Worm (Caenorhabditis elegans) whole organism, L3 larva: ENCODE results near the gene crn-2.

Experiments
- ama-1 ChIP-seq: fragments of 150-350 bp; optimal IDR thresholded peaks from 2 replicates; lab custom pipeline; 2018
- ceh-82 ChIP-seq: fragments of 150-350 bp; optimal IDR thresholded peaks from 2 replicates; lab custom pipeline; 2014; ENCODE audit warnings: missing biosample characterization, missing genetic modification characterization
- fos-1 ChIP-seq: fragments of 150-350 bp; optimal IDR thresholded peaks from 2 replicates; lab custom pipeline; 2014; ENCODE audit warnings: missing biosample characterization, missing genetic modification characterization
- nhr-28 ChIP-seq: fragments of 150-350 bp; optimal IDR thresholded peaks from 2 replicates; lab custom pipeline; 2014; ENCODE audit warnings: missing biosample characterization, missing genetic modification characterization

- TF ChIP-seq fos-1 (tag; lab: Kevin White, UChicago) (no peak), ceh-82 (tag; lab: Kevin White, UChicago) (no peak), nhr-28 (tag; lab: Kevin White, UChicago) (no peak), ama-1 (lab: Kevin White, UChicago) (no peak)
Observed at ce11 chrV:5630792-5631191, 36.4 kb downstream of the crn-2 start, which contains the start of gene acy-4.
